Worm (Caenorhabditis elegans): ENCODE measurements around the gene nas-38.
A peak's percentile ranks its signal among the peaks of the same experiment; 100 is the strongest.

DNA sequence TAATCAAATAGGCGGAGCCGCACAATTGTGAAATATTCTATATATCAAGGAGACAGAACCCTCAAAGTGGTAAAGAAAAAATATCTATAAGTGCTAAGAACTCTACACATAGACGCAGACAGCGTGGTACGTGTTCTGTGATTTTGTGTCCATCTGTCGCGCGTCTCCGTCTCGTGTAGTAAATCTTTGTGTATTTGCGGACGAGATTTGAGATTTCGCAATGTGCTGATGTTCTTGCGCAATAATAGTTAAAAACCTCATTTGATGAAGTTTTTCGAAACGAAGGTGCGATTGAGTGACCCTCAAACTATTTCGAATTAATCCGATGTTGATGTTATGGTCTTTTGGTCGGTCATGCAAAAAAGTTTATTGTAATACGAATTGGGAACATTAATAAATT is 15.3 kb downstream of the nas-38 start:
- peak; percentile 4 for TF ChIP-seq dpl-1 (GFP tag; optimal IDR thresholded peaks at IDR 0.05)
- TF ChIP-seq fos-1 (tag; optimal IDR thresholded peaks at IDR 0.05): no peak
- TF ChIP-seq R02D3.7 (tag; optimal IDR thresholded peaks at IDR 0.05): no peak
- TF ChIP-seq nhr-11 (tag; optimal IDR thresholded peaks at IDR 0.05): peak; percentile 81

All from whole organism, L4 larva.